Worm (Caenorhabditis elegans): Measurements from ENCODE around the gene C03B1.3.

ce11 chrX:6350016-6350415 lies 15.8 kb upstream of the C03B1.3 start, which contains the start of gene C03B1.6:
- TF ChIP-seq nhr-6 (tag; optimal IDR thresholded peaks at IDR 0.05) (no peak), egl-27 (tag; optimal IDR thresholded peaks at IDR 0.05) (no peak), snpc-4 (tag; optimal IDR thresholded peaks at IDR 0.05) (no peak), set-16 (GFP tag; IDR thresholded peaks at IDR 0.05) (no peak), pha-4 (GFP tag; IDR thresholded peaks at IDR 0.05) (no peak), pha-4 (tag; optimal IDR thresholded peaks at IDR 0.05) (no peak), duxl-1 (tag; optimal IDR thresholded peaks at IDR 0.05; ENCODE audit: poor library complexity) (no peak), madf-5 (GFP tag; IDR thresholded peaks at IDR 0.05) (no peak), ama-1 (optimal IDR thresholded peaks at IDR 0.05) (no peak), nhr-11 (tag; optimal IDR thresholded peaks at IDR 0.05) (no peak), zfp-2 (tag; optimal IDR thresholded peaks at IDR 0.05) (no peak)

Measured in whole organism, L4 larva.